Worm (Caenorhabditis elegans) whole organism, L4/young adult: ENCODE data around the gene ccm-2.

Source experiments
- W03F9.2 ChIP-seq: fragments of 150-350 bp; optimal IDR thresholded peaks from 2 replicates; lab custom pipeline; 2014; ENCODE audit warnings: missing biosample characterization, missing genetic modification characterization
- dao-5 ChIP-seq: sonication (generic microtip); optimal IDR thresholded peaks from 2 replicates; lab custom pipeline; 2016; ENCODE audit warnings: missing genotype, missing genetic modification characterization, moderate library complexity, missing compliant biosample characterization
- him-1 ChIP-seq: sonication (generic microtip); optimal IDR thresholded peaks from 2 replicates; lab custom pipeline; 2016; ENCODE audit warnings: missing genotype, missing genetic modification reagents, missing genetic modification characterization, missing compliant biosample characterization

Gene ccm-2

ce11 chrIV:1834242-1834641 lies at the start of gene ccm-2:
TSS of gene ccm-2 (plus strand) at chrIV:1834628.
- TF ChIP-seq him-1 (tag; lab: Kevin White, UChicago) (no peak), dao-5 (tag; lab: Kevin White, UChicago) (no peak), W03F9.2 (tag; lab: Kevin White, UChicago) (no peak)

ce11 chrIV:1785156-1785555 lies 49.3 kb upstream of the ccm-2 start:
- TF ChIP-seq him-1 (tag; lab: Kevin White, UChicago) (no peak), dao-5 (tag; lab: Kevin White, UChicago) (no peak), W03F9.2 (tag; lab: Kevin White, UChicago) (no peak)

ce11 chrIV:1790677-1791076 lies 43.8 kb upstream of the ccm-2 start:
- TF ChIP-seq him-1 (tag; lab: Kevin White, UChicago) (no peak), dao-5 (tag; lab: Kevin White, UChicago) (no peak), W03F9.2 (tag; lab: Kevin White, UChicago) (no peak)

- TF ChIP-seq him-1 (tag; lab: Kevin White, UChicago) = no peak
- no peak for TF ChIP-seq dao-5 (tag; lab: Kevin White, UChicago)
- no peak for TF ChIP-seq W03F9.2 (tag; lab: Kevin White, UChicago)
Observed at ce11 chrIV:1791775-1792174, 42.7 kb upstream of the ccm-2 start.

ce11 chrIV:1803882-1804281 lies 30.5 kb upstream of the ccm-2 start, which contains the start of gene Y38C1BA.1:
TSS of gene Y38C1BA.1 (minus strand) at chrIV:1803982.
- TF ChIP-seq W03F9.2 (tag; lab: Kevin White, UChicago) (no peak), dao-5 (tag; lab: Kevin White, UChicago) (no peak), him-1 (tag; lab: Kevin White, UChicago) (no peak)

ce11 chrIV:1804613-1805012 lies 29.8 kb upstream of the ccm-2 start:
- TF ChIP-seq dao-5 (tag; lab: Kevin White, UChicago) (no peak), him-1 (tag; lab: Kevin White, UChicago) (peak; percentile 28), W03F9.2 (tag; lab: Kevin White, UChicago) (no peak)

DNA sequence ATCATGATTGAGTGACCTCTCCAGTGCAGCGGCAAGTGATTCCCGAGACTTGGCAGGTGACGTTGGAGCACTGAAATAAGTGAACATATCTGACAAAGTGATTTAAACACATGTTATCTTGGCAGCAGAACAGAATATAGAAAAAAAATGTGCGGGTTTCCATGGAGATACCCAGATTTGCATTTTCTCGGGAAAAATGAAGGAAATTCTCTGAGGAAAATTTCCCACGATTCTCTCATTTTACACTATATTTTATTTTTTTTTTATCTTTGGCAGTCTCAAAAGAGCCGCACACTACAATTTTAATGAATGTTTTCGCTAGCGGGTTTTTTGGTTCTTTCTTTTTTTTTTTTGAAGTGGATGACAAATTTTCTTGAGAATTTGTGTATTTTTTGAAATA lies 20.6 kb upstream of the ccm-2 start:
- TF ChIP-seq him-1 (tag; lab: Kevin White, UChicago) (no peak), dao-5 (tag; lab: Kevin White, UChicago) (no peak), W03F9.2 (tag; lab: Kevin White, UChicago) (no peak)

DNA sequence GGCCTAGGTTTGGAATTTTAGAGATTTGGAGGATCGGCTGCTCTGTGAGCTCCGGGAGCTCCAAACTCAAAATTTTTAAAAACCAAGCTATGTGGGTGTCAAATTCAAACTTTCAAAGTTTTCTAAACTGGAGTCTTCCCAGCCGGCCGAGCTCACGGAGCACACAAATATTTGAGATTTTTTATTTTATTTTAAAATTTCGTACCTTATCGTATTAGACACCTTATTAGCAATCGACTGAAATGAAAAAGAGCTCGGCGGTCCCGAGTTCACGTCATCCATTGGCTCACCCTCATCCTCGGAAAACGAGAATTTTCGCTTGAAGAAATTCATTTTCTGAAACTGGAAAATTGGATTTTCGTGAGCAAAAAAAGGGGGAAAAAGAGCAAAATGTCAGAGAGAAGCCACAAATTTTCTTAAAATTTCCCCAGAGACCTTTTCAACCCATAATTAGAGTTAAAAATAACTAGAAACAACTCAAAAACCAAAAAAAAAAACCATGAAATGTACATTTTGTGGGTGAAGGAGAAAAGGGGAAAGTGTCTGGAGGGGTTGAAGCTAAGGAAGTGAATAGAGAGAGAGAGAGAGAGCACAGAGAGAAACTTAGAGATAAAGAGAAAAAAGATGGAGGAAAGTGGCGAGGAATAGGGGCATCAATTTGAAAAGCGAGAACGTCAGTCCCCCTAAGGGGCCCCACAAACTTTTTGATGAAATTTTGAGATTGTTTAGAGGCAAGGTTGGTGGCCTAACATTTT lies 19.5 kb upstream of the ccm-2 start, which contains the start of gene snn-1:
TSS of gene snn-1 (minus strand) at position 355 of the 755 bp plus-strand sequence.
- TF ChIP-seq him-1 (tag; lab: Kevin White, UChicago) (no peak), W03F9.2 (tag; lab: Kevin White, UChicago) (no peak), dao-5 (tag; lab: Kevin White, UChicago) (no peak)

ce11 chrIV:1816238-1816637 lies 18.2 kb upstream of the ccm-2 start:
- no peak for TF ChIP-seq dao-5 (tag; lab: Kevin White, UChicago)
- TF ChIP-seq W03F9.2 (tag; lab: Kevin White, UChicago) = no peak
- no peak for TF ChIP-seq him-1 (tag; lab: Kevin White, UChicago)

- TF ChIP-seq W03F9.2 (tag; lab: Kevin White, UChicago) = no peak
- TF ChIP-seq him-1 (tag; lab: Kevin White, UChicago) = no peak
- no peak for TF ChIP-seq dao-5 (tag; lab: Kevin White, UChicago)
Observed at ce11 chrIV:1818467-1819076, 15.9 kb upstream of the ccm-2 start.

DNA sequence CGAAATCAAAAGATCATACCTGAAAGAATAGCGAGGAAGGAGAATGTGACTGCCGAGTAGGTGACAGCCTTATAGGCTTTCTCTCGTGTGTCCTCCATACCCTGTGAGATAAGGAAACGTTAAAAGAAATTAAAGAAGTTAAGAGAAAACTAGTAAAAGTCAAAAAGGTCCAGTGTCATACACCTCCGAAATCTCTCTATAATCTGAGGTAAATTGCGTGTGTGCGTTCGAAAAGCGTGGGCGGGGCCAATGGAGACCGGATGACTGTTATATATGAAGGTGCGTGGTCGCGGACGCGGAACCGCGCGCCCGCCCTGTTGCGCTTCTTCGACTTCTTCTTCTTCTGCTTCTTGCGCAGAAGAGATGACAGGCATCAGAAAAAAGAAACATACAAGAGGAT lies 14.3 kb upstream of the ccm-2 start, which contains the start of gene col-109:
TSS of gene col-109 (minus strand) at position 101 of the 400 bp plus-strand sequence.
- no peak for TF ChIP-seq W03F9.2 (tag; lab: Kevin White, UChicago)
- TF ChIP-seq dao-5 (tag; lab: Kevin White, UChicago) = no peak
- TF ChIP-seq him-1 (tag; lab: Kevin White, UChicago) = no peak

DNA sequence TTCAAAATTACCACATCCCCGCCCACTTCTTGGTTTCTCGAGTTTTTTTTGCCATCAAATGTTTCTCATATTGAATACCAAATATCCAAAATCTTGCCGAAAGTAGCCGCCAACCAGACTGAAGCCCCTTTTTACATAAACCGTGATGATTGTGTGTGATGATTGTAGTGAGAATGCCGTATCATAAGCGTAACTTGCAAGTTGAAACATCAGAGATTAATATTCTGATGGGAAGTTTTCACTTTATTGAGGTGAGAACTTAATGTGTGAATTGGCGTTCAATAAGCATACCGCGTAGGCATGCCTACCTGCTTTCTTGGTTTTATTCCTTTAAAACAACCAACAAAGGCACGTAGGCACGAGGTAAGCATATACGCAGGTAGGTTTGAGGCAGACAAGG lies 12.9 kb upstream of the ccm-2 start, which contains the start of gene Y38C1BA.4:
TSS of gene Y38C1BA.4 (plus strand) at position 301 of the 400 bp plus-strand sequence.
- TF ChIP-seq him-1 (tag; lab: Kevin White, UChicago) = no peak
- TF ChIP-seq W03F9.2 (tag; lab: Kevin White, UChicago) = no peak
- no peak for TF ChIP-seq dao-5 (tag; lab: Kevin White, UChicago)

- TF ChIP-seq W03F9.2 (tag; lab: Kevin White, UChicago) (no peak), him-1 (tag; lab: Kevin White, UChicago) (peak; percentile 82)
Observed at ce11 chrIV:1824065-1824531, 10.3 kb upstream of the ccm-2 start, which contains the start of gene cmk-1. TSS of gene cmk-1 (plus strand) at chrIV:1824481.
